Worm (Caenorhabditis elegans) whole organism, L2 larva: ENCODE results near the gene W09G12.9.

Experiments used
- R02D3.7 ChIP-seq: fragments of 150-350 bp; optimal IDR thresholded peaks from 2 replicates; lab custom pipeline; 2014; ENCODE audit warnings: missing biosample characterization, missing genetic modification characterization
- crh-2 ChIP-seq: sonication (generic microtip); optimal IDR thresholded peaks from 2 replicates; lab custom pipeline; 2017; ENCODE audit warnings: missing biosample characterization, missing genetic modification characterization
- fos-1 ChIP-seq: fragments of 150-350 bp; optimal IDR thresholded peaks from 2 replicates; lab custom pipeline; 2014; ENCODE audit warnings: missing biosample characterization, missing genetic modification characterization
- lin-13 ChIP-seq: fragments of 150-350 bp; optimal IDR thresholded peaks from 2 replicates; lab custom pipeline; 2014; ENCODE audit warnings: missing biosample characterization, missing genetic modification reagents, missing genetic modification characterization

DNA sequence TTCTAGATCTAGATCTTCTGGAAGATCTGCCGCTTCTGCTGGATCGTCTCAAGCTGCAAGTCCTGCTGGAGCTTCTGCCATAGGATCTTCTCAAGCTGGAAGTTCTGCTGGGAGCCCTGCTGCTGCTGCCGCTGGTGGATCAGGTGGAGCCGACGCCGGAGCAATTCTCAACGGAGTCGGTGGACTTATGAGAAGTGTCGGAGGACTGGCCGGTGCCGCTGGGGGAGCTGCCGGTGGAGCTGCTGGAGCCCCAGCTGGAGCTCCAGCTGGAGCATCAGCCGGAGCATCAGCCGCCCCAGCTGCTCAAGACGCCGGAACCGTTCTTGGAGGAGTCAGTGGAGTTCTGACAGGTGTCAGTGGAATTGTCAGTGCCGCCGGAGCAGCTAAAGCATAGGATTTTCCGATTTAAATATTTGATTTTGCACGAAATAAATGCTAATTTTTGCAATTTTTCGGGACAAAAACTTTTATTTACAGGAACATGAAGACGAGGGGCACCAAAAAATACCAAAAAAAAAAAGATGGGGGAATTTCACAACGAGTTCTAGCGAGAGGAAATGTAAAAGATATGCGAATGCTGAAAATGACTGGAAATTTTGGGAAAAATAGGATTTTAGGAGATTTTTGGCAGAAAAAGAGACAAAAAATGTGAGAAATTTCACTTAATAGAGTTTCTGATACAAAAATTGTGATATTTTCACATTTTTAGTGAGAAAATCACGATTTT, 16.2 kb downstream of the W09G12.9 start:
- no peak for TF ChIP-seq crh-2 (tag; lab: Kevin White, UChicago)
- no peak for TF ChIP-seq fos-1
- TF ChIP-seq lin-13: no peak
- no peak for TF ChIP-seq R02D3.7 (tag; lab: Kevin White, UChicago)
